Worm (Caenorhabditis elegans) whole organism, L4/young adult: ENCODE measurements around the gene fre-1.

Experiments used
- W03F9.2 ChIP-seq: fragments of 150-350 bp; optimal IDR thresholded peaks from 2 replicates; lab custom pipeline; 2014; ENCODE audit warnings: missing biosample characterization, missing genetic modification characterization
- dao-5 ChIP-seq: sonication (generic microtip); optimal IDR thresholded peaks from 2 replicates; lab custom pipeline; 2016; ENCODE audit warnings: missing genotype, missing genetic modification characterization, moderate library complexity, missing compliant biosample characterization
- him-1 ChIP-seq: sonication (generic microtip); optimal IDR thresholded peaks from 2 replicates; lab custom pipeline; 2016; ENCODE audit warnings: missing genotype, missing genetic modification reagents, missing genetic modification characterization, missing compliant biosample characterization

Gene fre-1

ce11 chrV:20094908-20095307, 7.4 kb upstream of the fre-1 start, which contains the start of gene nlp-69:
Gene nlp-69 (minus strand): TSS chrV:20095008.
- TF ChIP-seq dao-5 (tag; lab: Kevin White, UChicago) (no peak), him-1 (no peak), W03F9.2 (tag; lab: Kevin White, UChicago) (no peak)

DNA sequence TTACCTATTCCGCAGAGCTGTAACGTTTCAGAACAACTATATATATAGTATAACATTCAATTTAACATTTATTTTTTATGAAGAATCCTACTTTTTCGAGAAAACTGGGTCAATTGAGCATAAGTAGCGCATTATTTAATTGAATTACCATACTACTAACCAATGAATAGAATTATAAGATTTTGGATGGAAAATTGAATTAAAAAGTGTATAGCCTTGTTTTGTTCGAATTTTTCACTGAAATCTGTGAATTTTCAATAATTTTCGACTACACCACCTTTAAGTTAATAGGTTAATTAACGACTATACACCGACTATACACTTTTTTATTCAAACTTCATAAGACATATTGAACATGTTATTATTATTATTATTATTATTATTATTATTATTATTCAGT, 6.4 kb upstream of the fre-1 start:
- TF ChIP-seq dao-5 (tag; lab: Kevin White, UChicago) (no peak), W03F9.2 (tag; lab: Kevin White, UChicago) (no peak), him-1 (no peak)

- TF ChIP-seq W03F9.2 (tag; lab: Kevin White, UChicago), result peak; percentile 17
- no peak for TF ChIP-seq him-1
Observed at ce11 chrV:20090698-20091313, 3.3 kb upstream of the fre-1 start, which contains the start of the genes dcs-1 and sec-23. Gene dcs-1 (minus strand): TSS chrV:20090743. Gene sec-23 (plus strand): TSS chrV:20091263.

- no peak for TF ChIP-seq dao-5 (tag; lab: Kevin White, UChicago)
- TF ChIP-seq him-1, result no peak
- TF ChIP-seq W03F9.2 (tag; lab: Kevin White, UChicago), result no peak
Observed at ce11 chrV:20074345-20074744, 13.2 kb downstream of the fre-1 start.

DNA sequence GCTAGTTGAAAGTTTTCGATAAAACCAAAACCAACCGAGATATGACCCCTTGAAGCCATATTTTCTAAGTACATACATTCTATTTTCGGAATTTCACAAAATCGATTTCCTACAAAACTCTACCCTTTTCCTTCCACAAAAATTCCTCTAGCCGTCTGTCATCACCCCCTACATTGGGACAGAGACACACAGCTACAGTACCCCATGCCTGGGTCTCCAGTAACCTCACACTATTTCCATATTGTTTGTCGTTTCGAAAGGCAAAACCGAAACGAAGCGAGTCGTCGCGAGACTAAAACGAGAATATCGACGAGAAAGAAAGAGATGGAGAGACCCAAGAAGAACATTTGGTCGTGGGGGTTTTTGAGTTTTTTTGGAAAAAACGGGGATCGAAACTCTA, 19.1 kb downstream of the fre-1 start:
- TF ChIP-seq W03F9.2 (tag; lab: Kevin White, UChicago) (no peak), dao-5 (tag; lab: Kevin White, UChicago) (no peak), him-1 (no peak)

- no peak for TF ChIP-seq dao-5 (tag; lab: Kevin White, UChicago)
- no peak for TF ChIP-seq him-1
- no peak for TF ChIP-seq W03F9.2 (tag; lab: Kevin White, UChicago)
Observed at ce11 chrV:20067075-20067474, 20.5 kb downstream of the fre-1 start.

ce11 chrV:20065096-20065495, 22.4 kb downstream of the fre-1 start:
- TF ChIP-seq him-1 (no peak), dao-5 (tag; lab: Kevin White, UChicago) (no peak), W03F9.2 (tag; lab: Kevin White, UChicago) (no peak)

ce11 chrV:20064076-20064475, 23.5 kb downstream of the fre-1 start, which contains the start of gene ttx-1:
Gene ttx-1 (minus strand): TSS chrV:20064176.
- no peak for TF ChIP-seq dao-5 (tag; lab: Kevin White, UChicago)
- TF ChIP-seq W03F9.2 (tag; lab: Kevin White, UChicago), result no peak
- no peak for TF ChIP-seq him-1

- TF ChIP-seq dao-5 (tag; lab: Kevin White, UChicago), result no peak
- no peak for TF ChIP-seq him-1
- TF ChIP-seq W03F9.2 (tag; lab: Kevin White, UChicago), result no peak
Observed at ce11 chrV:20061498-20061897, 26.0 kb downstream of the fre-1 start.

DNA sequence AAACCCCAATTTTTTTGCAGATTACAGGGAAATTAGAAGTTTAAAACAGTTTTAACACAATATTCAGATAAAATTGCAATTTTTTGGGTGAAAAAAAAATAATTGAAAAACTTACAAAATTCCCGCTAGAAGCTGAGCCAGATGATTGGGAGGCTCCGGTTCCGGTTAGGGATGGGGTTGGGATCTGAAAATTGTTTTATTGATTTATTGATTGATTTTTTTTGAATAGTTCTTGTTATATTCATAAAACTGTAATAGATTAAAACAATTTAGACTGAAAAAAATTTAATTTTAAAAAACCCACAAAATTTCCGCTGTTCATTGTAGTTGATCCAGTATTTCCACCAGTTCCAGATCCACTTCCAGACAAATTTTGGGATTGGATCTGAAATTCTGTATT, 28.2 kb downstream of the fre-1 start:
- TF ChIP-seq W03F9.2 (tag; lab: Kevin White, UChicago), result no peak
- TF ChIP-seq dao-5 (tag; lab: Kevin White, UChicago), result no peak
- TF ChIP-seq him-1, result no peak

ce11 chrV:20049065-20049464, 38.5 kb downstream of the fre-1 start, which contains the start of gene srh-233:
Gene srh-233 (plus strand): TSS chrV:20049365.
- no peak for TF ChIP-seq dao-5 (tag; lab: Kevin White, UChicago)
- no peak for TF ChIP-seq him-1
- no peak for TF ChIP-seq W03F9.2 (tag; lab: Kevin White, UChicago)

DNA sequence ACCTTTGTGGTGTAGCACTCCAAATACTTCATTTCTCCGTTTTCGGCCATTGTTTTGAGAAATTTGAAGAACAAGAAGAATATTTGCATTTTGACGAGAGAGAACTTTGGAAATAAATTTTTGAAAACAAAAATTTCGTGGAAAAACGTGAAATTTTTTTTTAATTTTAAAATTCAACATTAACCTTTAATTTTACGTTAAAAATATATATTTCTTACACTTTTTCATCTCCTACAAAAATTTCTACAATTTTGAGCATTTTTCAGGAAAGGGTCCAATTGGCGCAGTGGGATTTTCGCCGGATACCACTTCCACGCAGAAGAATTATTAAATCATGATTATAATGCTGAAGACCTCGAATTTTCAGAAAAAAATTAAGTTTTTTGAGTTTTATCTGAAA, 40.2 kb downstream of the fre-1 start, which contains the start of gene spe-19:
TSS of gene spe-19 (minus strand) at position 101 of the 400 bp plus-strand sequence.
- no peak for TF ChIP-seq him-1
- no peak for TF ChIP-seq W03F9.2 (tag; lab: Kevin White, UChicago)
- no peak for TF ChIP-seq dao-5 (tag; lab: Kevin White, UChicago)

- no peak for TF ChIP-seq him-1
- no peak for TF ChIP-seq W03F9.2 (tag; lab: Kevin White, UChicago)
Observed at ce11 chrV:20037287-20037686, 50.2 kb downstream of the fre-1 start, which contains the start of gene Y113G7A.16. Gene Y113G7A.16 (plus strand): TSS chrV:20037587.

DNA sequence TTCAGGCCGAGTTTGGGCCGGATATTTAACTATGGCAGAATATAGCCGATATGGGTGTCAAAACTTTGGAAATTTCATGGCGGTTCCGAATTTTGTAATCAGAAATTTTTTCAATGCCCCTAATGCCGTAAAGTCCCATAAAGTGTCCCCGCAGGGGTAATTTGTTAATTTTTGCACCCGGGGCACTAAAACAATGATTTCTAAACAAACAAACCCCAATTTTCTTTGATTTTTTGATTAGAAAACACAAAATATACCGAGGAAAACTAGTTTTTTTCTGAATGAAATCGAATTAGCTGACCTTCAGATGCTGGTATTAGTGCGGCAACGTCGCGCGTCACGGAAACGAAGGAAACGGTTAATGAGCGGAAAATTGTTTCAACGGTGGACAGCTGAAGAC, 52.6 kb downstream of the fre-1 start:
- TF ChIP-seq W03F9.2 (tag; lab: Kevin White, UChicago) (no peak), him-1 (no peak), dao-5 (tag; lab: Kevin White, UChicago) (no peak)
